Worm (Caenorhabditis elegans) whole organism, L4 larva: ENCODE measurements around the gene ZK669.3.

Experiments
- F10B5.3 ChIP-seq: sonication (generic microtip); optimal IDR thresholded peaks from 2 replicates; lab custom pipeline; 2016; ENCODE audit warnings: mild to moderate bottlenecking, missing genetic modification characterization, missing compliant biosample characterization
- F37D6.2 ChIP-seq: sonication (generic microtip); optimal IDR thresholded peaks from 2 replicates; lab custom pipeline; 2016; ENCODE audit warnings: mild to moderate bottlenecking, missing genetic modification characterization, missing compliant biosample characterization
- F49E8.2 ChIP-seq: sonication (generic microtip); optimal IDR thresholded peaks from 2 replicates; lab custom pipeline; 2016; ENCODE audit warnings: missing compliant biosample characterization, mild to moderate bottlenecking, missing genetic modification characterization, borderline replicate concordance
- T20F7.1 ChIP-seq: fragments of 200-800 bp; sonication (Bioruptor generic); optimal IDR thresholded peaks from 2 replicates; lab custom pipeline; 2018; ENCODE audit warnings: mild to moderate bottlenecking, missing genetic modification characterization, missing compliant biosample characterization
- ZK546.5 ChIP-seq, 2 experiments: sonication (generic microtip); optimal IDR thresholded peaks; 2 replicates each; lab custom pipeline; 2017; ENCODE audit warnings: missing biosample characterization in 2 of 2, missing genetic modification characterization in 2 of 2
- aha-1 ChIP-seq: fragments of 150-350 bp; peaks from one replicate; lab custom pipeline; 2014; ENCODE audit warnings: missing biosample characterization, missing genetic modification characterization
- ama-1 ChIP-seq: fragments of 150-350 bp; optimal IDR thresholded peaks from 2 replicates; lab custom pipeline; 2014; ENCODE audit warnings: inconsistent platforms, mixed read lengths
- ceh-28 ChIP-seq: fragments of 150-350 bp; optimal IDR thresholded peaks from 2 replicates; lab custom pipeline; 2014; ENCODE audit warnings: missing biosample characterization, missing genetic modification reagents, missing genetic modification characterization
- ceh-32 ChIP-seq: sonication (generic microtip); optimal IDR thresholded peaks from 2 replicates; lab custom pipeline; 2016; ENCODE audit warnings: mild to moderate bottlenecking, missing genetic modification characterization, missing compliant biosample characterization; ENCODE audit not compliant: poor library complexity
- ceh-44 ChIP-seq: fragments of 200-800 bp; sonication (Bioruptor generic); IDR thresholded peaks from 2 replicates; pipeline ENCODE4 v1.3.6; 2022; ENCODE audit warnings: missing genetic modification reagents, missing genetic modification characterization, missing compliant biosample characterization
- ceh-62 ChIP-seq: sonication (generic microtip); optimal IDR thresholded peaks from 2 replicates; lab custom pipeline; 2017; ENCODE audit warnings: missing biosample characterization, missing genetic modification characterization
- ctbp-1 ChIP-seq: fragments of 200-800 bp; sonication (Bioruptor generic); IDR thresholded peaks from 2 replicates; pipeline ENCODE4 v1.3.6; 2022; ENCODE audit warnings: missing genetic modification reagents, missing genetic modification characterization, missing compliant biosample characterization
- daf-16 ChIP-seq, 3 experiments: sonication (generic microtip); optimal IDR thresholded peaks; 2 replicates each; lab custom pipeline; 2016 to 2017; ENCODE audit warnings: missing genetic modification characterization in 3 of 3, missing genetic modification reagents in 3 of 3, mild to moderate bottlenecking in 2 of 3, missing compliant biosample characterization in 2 of 3, missing biosample characterization in 1 of 3, moderate library complexity in 1 of 3
- dmd-6 ChIP-seq: fragments of 200-800 bp; sonication (Bioruptor generic); IDR thresholded peaks from 2 replicates; pipeline ENCODE4 v1.3.6; 2022; ENCODE audit warnings: missing genetic modification reagents, missing genetic modification characterization, missing compliant biosample characterization
- dmd-9 ChIP-seq: fragments of 200-800 bp; sonication (Bioruptor generic); IDR thresholded peaks from 2 replicates; pipeline ENCODE4 v1.3.6; 2022; ENCODE audit warnings: missing genetic modification reagents, missing genetic modification characterization, missing compliant biosample characterization
- dpl-1 ChIP-seq: fragments of 150-350 bp; optimal IDR thresholded peaks from 2 replicates; lab custom pipeline; 2014; ENCODE audit warnings: missing biosample characterization, missing genetic modification reagents, missing genetic modification characterization
- duxl-1 ChIP-seq: sonication (generic microtip); optimal IDR thresholded peaks from 2 replicates; lab custom pipeline; 2016; ENCODE audit warnings: mild to moderate bottlenecking, missing genetic modification characterization, moderate library complexity, missing compliant biosample characterization; ENCODE audit not compliant: poor library complexity
- dve-1 ChIP-seq: sonication (generic microtip); optimal IDR thresholded peaks from 2 replicates; lab custom pipeline; 2017; ENCODE audit warnings: antibody characterized with exemption, mild to moderate bottlenecking, missing genetic modification characterization, missing compliant biosample characterization; ENCODE audit not compliant: insufficient read depth
- fkh-10 ChIP-seq: fragments of 150-350 bp; optimal IDR thresholded peaks from 2 replicates; lab custom pipeline; 2014; ENCODE audit warnings: missing biosample characterization, missing genetic modification reagents, missing genetic modification characterization
- hif-1 ChIP-seq, 2 experiments: sonication (generic microtip); optimal IDR thresholded peaks; 2 replicates each; lab custom pipeline; 2016 to 2017; ENCODE audit warnings: missing compliant biosample characterization in 2 of 2, missing genetic modification characterization in 2 of 2, missing genetic modification reagents in 2 of 2, missing genotype in 2 of 2, mild to moderate bottlenecking in 1 of 2
- hlh-11 ChIP-seq: fragments of 200-800 bp; sonication (Bioruptor generic); optimal IDR thresholded peaks from 2 replicates; lab custom pipeline; 2018; ENCODE audit warnings: mild to moderate bottlenecking, missing genetic modification characterization, missing compliant biosample characterization
- hlh-30 ChIP-seq: sonication (generic microtip); optimal IDR thresholded peaks from 2 replicates; lab custom pipeline; 2017; ENCODE audit warnings: antibody characterized with exemption, mild to moderate bottlenecking, missing genetic modification characterization, missing compliant biosample characterization; ENCODE audit not compliant: insufficient read depth
- lin-13 ChIP-seq: fragments of 150-350 bp; optimal IDR thresholded peaks from 2 replicates; lab custom pipeline; 2014; ENCODE audit warnings: missing biosample characterization, missing genetic modification reagents, missing genetic modification characterization
- lin-15B ChIP-seq: fragments of 150-350 bp; sonication (generic microtip); optimal IDR thresholded peaks from 3 replicates; lab custom pipeline; 2014; ENCODE audit warnings: missing biosample characterization, missing genetic modification characterization
- lin-38 ChIP-seq: fragments of 200-800 bp; sonication (Bioruptor generic); IDR thresholded peaks from 2 replicates; pipeline ENCODE4 v1.3.6; 2022; ENCODE audit warnings: missing genetic modification reagents, missing genetic modification characterization, missing compliant biosample characterization
- lir-3 ChIP-seq: sonication (generic microtip); optimal IDR thresholded peaks from 2 replicates; lab custom pipeline; 2016; ENCODE audit warnings: mild to moderate bottlenecking, missing genetic modification characterization, missing compliant biosample characterization
- lsy-2 ChIP-seq, 2 experiments: fragments of 150-350 bp in 1 of 2; sonication (generic microtip) in 1 of 2; optimal IDR thresholded peaks; 2 replicates each; lab custom pipeline; 2014 to 2017; ENCODE audit warnings: missing biosample characterization in 2 of 2, missing genetic modification characterization in 2 of 2
- madf-5 ChIP-seq, 2 experiments: fragments of 200-800 bp; sonication (Bioruptor generic); IDR thresholded peaks; 2 replicates each; pipeline ENCODE4 v1.3.6; 2022; ENCODE audit warnings: missing compliant biosample characterization in 2 of 2, missing genetic modification characterization in 2 of 2
- mdl-1 ChIP-seq, 2 experiments: fragments of 150-350 bp in 1 of 2; sonication (generic microtip) in 1 of 2; optimal IDR thresholded peaks; 2 replicates each; lab custom pipeline; 2014 to 2017; ENCODE audit warnings: missing biosample characterization in 2 of 2, missing genetic modification characterization in 2 of 2
- mep-1 ChIP-seq: fragments of 150-350 bp; sonication (generic microtip); optimal IDR thresholded peaks from 3 replicates; lab custom pipeline; 2014; ENCODE audit warnings: missing biosample characterization, missing genetic modification characterization
- mes-2 ChIP-seq: sonication (generic microtip); optimal IDR thresholded peaks from 2 replicates; lab custom pipeline; 2016; ENCODE audit warnings: missing genotype, mild to moderate bottlenecking, missing genetic modification characterization, missing compliant biosample characterization; ENCODE audit not compliant: poor library complexity, severe bottlenecking
- mxl-2 ChIP-seq: fragments of 200-800 bp; sonication (Bioruptor generic); conservative IDR thresholded peaks from 2 replicates; pipeline ENCODE4 v1.3.6; 2022; ENCODE audit warnings: missing genetic modification reagents, missing genetic modification characterization, missing compliant biosample characterization
- mxl-3 ChIP-seq: fragments of 200-800 bp; sonication (Bioruptor generic); optimal IDR thresholded peaks from 2 replicates; lab custom pipeline; 2018; ENCODE audit warnings: mild to moderate bottlenecking, missing genetic modification characterization, missing compliant biosample characterization
- nhr-11 ChIP-seq: fragments of 150-350 bp; optimal IDR thresholded peaks from 2 replicates; lab custom pipeline; 2014; ENCODE audit warnings: missing biosample characterization, missing genetic modification characterization
- nhr-237 ChIP-seq: sonication (generic microtip); optimal IDR thresholded peaks from 2 replicates; lab custom pipeline; 2017; ENCODE audit warnings: missing biosample characterization, missing genetic modification characterization
- nhr-25 ChIP-seq: sonication (generic microtip); optimal IDR thresholded peaks from 2 replicates; lab custom pipeline; 2017; ENCODE audit warnings: missing genetic modification characterization, mild to moderate bottlenecking, missing compliant biosample characterization, antibody characterized with exemption, moderate library complexity, borderline replicate concordance; ENCODE audit not compliant: insufficient read depth
- nhr-28 ChIP-seq: fragments of 150-350 bp; optimal IDR thresholded peaks from 2 replicates; lab custom pipeline; 2014; ENCODE audit warnings: missing biosample characterization, missing genetic modification characterization
- nhr-48 ChIP-seq: sonication (generic microtip); optimal IDR thresholded peaks from 2 replicates; lab custom pipeline; 2016; ENCODE audit warnings: mild to moderate bottlenecking, missing genetic modification characterization, missing compliant biosample characterization
- nhr-6 ChIP-seq: fragments of 150-350 bp; optimal IDR thresholded peaks from 2 replicates; lab custom pipeline; 2014; ENCODE audit warnings: missing biosample characterization, missing genetic modification characterization
- nhr-76 ChIP-seq: fragments of 150-350 bp; optimal IDR thresholded peaks from 2 replicates; lab custom pipeline; 2014; ENCODE audit warnings: missing biosample characterization, missing genetic modification characterization
- php-3 ChIP-seq: fragments of 200-800 bp; sonication (Bioruptor generic); IDR thresholded peaks from 2 replicates; pipeline ENCODE4 v1.3.6; 2022; ENCODE audit warnings: missing genetic modification reagents, missing genetic modification characterization, missing compliant biosample characterization
- rbr-2 ChIP-seq: sonication (generic microtip); optimal IDR thresholded peaks from 2 replicates; lab custom pipeline; 2016; ENCODE audit warnings: missing genotype, missing genetic modification characterization, missing compliant biosample characterization
- spr-1 ChIP-seq: sonication (generic microtip); optimal IDR thresholded peaks from 2 replicates; lab custom pipeline; 2016; ENCODE audit warnings: mild to moderate bottlenecking, missing genetic modification characterization, missing compliant biosample characterization
- spr-3 ChIP-seq: fragments of 200-800 bp; sonication (Bioruptor generic); optimal IDR thresholded peaks from 2 replicates; lab custom pipeline; 2018; ENCODE audit warnings: mild to moderate bottlenecking, missing genetic modification characterization, missing compliant biosample characterization
- zip-2 ChIP-seq: fragments of 150-350 bp; optimal IDR thresholded peaks from 2 replicates; lab custom pipeline; 2014; ENCODE audit warnings: missing biosample characterization, missing genetic modification characterization
- ztf-7 ChIP-seq: fragments of 150-350 bp; optimal IDR thresholded peaks from 2 replicates; lab custom pipeline; 2014; ENCODE audit warnings: missing biosample characterization, missing genetic modification characterization

ZK669.3 gene

ce11 chrII:7944333-7944744 lies 3.4 kb downstream of the ZK669.3 start:
- TF ChIP-seq mxl-2 (GFP tag; lab: Robert Waterston, UW) = no peak
- TF ChIP-seq lin-38 (GFP tag; lab: Robert Waterston, UW) = no peak
- peak; percentile 62; the same call in 1 of the 2 replicates for TF ChIP-seq php-3 (GFP tag; lab: Robert Waterston, UW)
- peak; percentile 66 for TF ChIP-seq dve-1 (tag; lab: Kevin White, UChicago)
- TF ChIP-seq nhr-28 (tag; lab: Kevin White, UChicago) = peak; percentile 5
- peak; percentile 15 for TF ChIP-seq mes-2 (tag; lab: Kevin White, UChicago)
- peak; percentile 94 for TF ChIP-seq aha-1 (tag; lab: Kevin White, UChicago)
- peak in 1 of 2 experiments; percentile 81 for TF ChIP-seq mdl-1 (tag; optimal IDR thresholded peaks at IDR 0.05; lab: Kevin White, UChicago)
- TF ChIP-seq madf-5 (GFP tag; IDR thresholded peaks at IDR 0.05; lab: Robert Waterston, UW) = no peak
- peak; percentile 77 for TF ChIP-seq hlh-11 (tag; lab: Kevin White, UChicago)
- TF ChIP-seq zip-2 (tag; lab: Kevin White, UChicago) = no peak
- no peak for TF ChIP-seq nhr-76 (tag; lab: Kevin White, UChicago)
- TF ChIP-seq nhr-48 = peak; percentile 73
- peak; percentile 61 for TF ChIP-seq hlh-30
- no peak for TF ChIP-seq ceh-32
- peak; percentile 75 for TF ChIP-seq dmd-6 (GFP tag; lab: Robert Waterston, UW)
- no peak for TF ChIP-seq ceh-44 (GFP tag; lab: Robert Waterston, UW)
- peak; percentile 33 for TF ChIP-seq dpl-1 (GFP tag; lab: Kevin White, UChicago)
- peak; percentile 58 for TF ChIP-seq T20F7.1 (GFP tag; lab: Kevin White, UChicago)
- peak; percentile 61 for TF ChIP-seq mxl-3
- TF ChIP-seq daf-16 (GFP tag; optimal IDR thresholded peaks at IDR 0.05; lab: Kevin White, UChicago) = no peak
- TF ChIP-seq daf-16 (tag; optimal IDR thresholded peaks at IDR 0.05; lab: Kevin White, UChicago) = peak; percentile 39

DNA sequence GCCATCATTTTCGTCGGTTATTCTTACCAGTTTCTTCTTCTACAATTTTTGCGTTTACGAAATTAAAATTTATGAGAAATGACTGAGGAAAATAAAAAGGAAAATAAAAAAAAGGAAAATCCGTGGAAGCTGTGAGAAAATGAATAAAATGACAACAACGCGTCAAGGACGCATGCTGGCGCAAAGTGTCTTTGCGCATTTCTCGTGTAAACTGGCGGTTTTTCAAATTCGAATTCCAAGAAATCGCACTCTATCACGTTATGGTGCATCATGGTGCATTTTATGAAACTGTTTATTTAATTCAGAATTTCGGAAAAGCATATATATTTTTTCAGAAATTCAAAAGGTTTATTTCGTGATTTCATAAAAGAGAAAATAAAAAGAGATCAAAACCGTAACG lies 4.2 kb downstream of the ZK669.3 start, which contains the start of gene dbt-1:
Gene dbt-1 (minus strand): TSS at position 39 of the 400 bp plus-strand sequence.
- no peak for TF ChIP-seq fkh-10
- no peak for TF ChIP-seq ceh-62
- TF ChIP-seq ZK546.5 (tag; optimal IDR thresholded peaks at IDR 0.05; lab: Kevin White, UChicago) = no peak
- peak; percentile 52 for TF ChIP-seq nhr-6 (tag; lab: Kevin White, UChicago)
- TF ChIP-seq lin-13 (GFP tag; lab: Kevin White, UChicago) = peak; percentile 48
- peak in 1 of 2 experiments; percentile 91 for TF ChIP-seq lsy-2 (tag; optimal IDR thresholded peaks at IDR 0.05; lab: Kevin White, UChicago)
- peak in 1 of 2 experiments; percentile 13 for TF ChIP-seq daf-16 (GFP tag; optimal IDR thresholded peaks at IDR 0.05; lab: Kevin White, UChicago)
- TF ChIP-seq daf-16 (tag; optimal IDR thresholded peaks at IDR 0.05; lab: Kevin White, UChicago) = peak; percentile 36
- TF ChIP-seq lir-3 = no peak
- TF ChIP-seq nhr-237 (tag; lab: Kevin White, UChicago) = no peak
- peak; percentile 77 for TF ChIP-seq dve-1 (tag; lab: Kevin White, UChicago)
- TF ChIP-seq spr-1 (tag; lab: Kevin White, UChicago) = peak; percentile 15
- no peak for TF ChIP-seq ceh-28 (tag; lab: Kevin White, UChicago)
- peak; percentile 49 for TF ChIP-seq ztf-7 (tag; lab: Kevin White, UChicago)
- TF ChIP-seq dmd-9 = no peak
- TF ChIP-seq lin-15B = no peak
- TF ChIP-seq dpl-1 (GFP tag; lab: Kevin White, UChicago) = peak; percentile 98
- no peak; the same call in 1 of the 2 replicates for TF ChIP-seq dmd-6 (GFP tag; lab: Robert Waterston, UW)
- peak; percentile 86 for TF ChIP-seq duxl-1 (tag; lab: Kevin White, UChicago)
- TF ChIP-seq nhr-48 = peak; percentile 62
- peak; percentile 53 for TF ChIP-seq hlh-30
- peak; percentile 58 for TF ChIP-seq T20F7.1 (GFP tag; lab: Kevin White, UChicago)
- peak; percentile 28 for TF ChIP-seq spr-3 (GFP tag; lab: Kevin White, UChicago)
- peak; percentile 76 for TF ChIP-seq mep-1 (tag; lab: Kevin White, UChicago)
- TF ChIP-seq nhr-11 (tag; lab: Kevin White, UChicago) = peak; percentile 57
- TF ChIP-seq F10B5.3 (tag; lab: Kevin White, UChicago) = peak; percentile 76
- TF ChIP-seq aha-1 (tag; lab: Kevin White, UChicago) = peak; percentile 89
- no peak for TF ChIP-seq F49E8.2 (tag; lab: Kevin White, UChicago)
- TF ChIP-seq rbr-2 = peak; percentile 72
- peak; percentile 38 for TF ChIP-seq F37D6.2 (tag; lab: Kevin White, UChicago)
- TF ChIP-seq nhr-28 (tag; lab: Kevin White, UChicago) = peak; percentile 35
- TF ChIP-seq hif-1 (tag; optimal IDR thresholded peaks at IDR 0.05; lab: Kevin White, UChicago) = peak in 1 of 2 experiments; percentile 32
- TF ChIP-seq nhr-25 (tag; lab: Kevin White, UChicago) = peak; percentile 59
- peak; percentile 70 for TF ChIP-seq zip-2 (tag; lab: Kevin White, UChicago)
- TF ChIP-seq ctbp-1 (GFP tag; lab: Robert Waterston, UW) = peak; percentile 22; the same call in 1 of the 2 replicates
- peak; percentile 43 for TF ChIP-seq ama-1
